Fruit fly (Drosophila melanogaster) whole organism, adult: Measurements from ENCODE around the gene CkIIalpha-i3.

Experiments used
- CG11617 ChIP-seq: fragments of 200-800 bp; sonication (Bioruptor generic); optimal IDR thresholded peaks from 2 replicates; lab custom pipeline; 2017; ENCODE audit warnings: mild to moderate bottlenecking, missing biosample characterization, missing genetic modification reagents, missing genetic modification characterization
- CG12768 ChIP-seq: fragments of 200-800 bp; sonication (Bioruptor generic); optimal IDR thresholded peaks from 2 replicates; lab custom pipeline; 2017; ENCODE audit warnings: missing biosample characterization, missing genetic modification characterization, mild to moderate bottlenecking, moderate library complexity, missing genetic modification reagents
- CG14711 ChIP-seq: fragments of 200-800 bp; sonication (Bioruptor generic); optimal IDR thresholded peaks from 2 replicates; lab custom pipeline; 2018; ENCODE audit warnings: missing biosample characterization, mild to moderate bottlenecking, missing genetic modification characterization, moderate library complexity
- CG1620 ChIP-seq: fragments of 200-800 bp; sonication (Bioruptor generic); optimal IDR thresholded peaks from 2 replicates; lab custom pipeline; 2016; ENCODE audit warnings: missing biosample characterization, missing genetic modification characterization
- CG33017 ChIP-seq: fragments of 200-800 bp; sonication (Bioruptor generic); optimal IDR thresholded peaks from 2 replicates; lab custom pipeline; 2018; ENCODE audit warnings: missing biosample characterization, mild to moderate bottlenecking, missing genetic modification characterization, moderate library complexity
- CG5204 ChIP-seq: fragments of 200-800 bp; sonication (Bioruptor generic); optimal IDR thresholded peaks from 2 replicates; lab custom pipeline; 2016; ENCODE audit warnings: missing biosample characterization, missing genetic modification characterization
- CG7045 ChIP-seq: fragments of 200-800 bp; sonication (Bioruptor generic); optimal IDR thresholded peaks from 2 replicates; lab custom pipeline; 2017; ENCODE audit warnings: missing biosample characterization, mild to moderate bottlenecking, missing genetic modification characterization
- CG7101 ChIP-seq: fragments of 200-800 bp; sonication (Bioruptor generic); optimal IDR thresholded peaks from 2 replicates; lab custom pipeline; 2018; ENCODE audit warnings: missing biosample characterization, mild to moderate bottlenecking, missing genetic modification characterization, moderate library complexity
- Clk ChIP-seq: fragments of 200-800 bp; sonication (Bioruptor generic); optimal IDR thresholded peaks from 2 replicates; lab custom pipeline; 2017; ENCODE audit warnings: missing biosample characterization, missing genetic modification characterization
- Crg-1 ChIP-seq: fragments of 200-800 bp; sonication (Bioruptor generic); optimal IDR thresholded peaks from 2 replicates; lab custom pipeline; 2016; ENCODE audit warnings: missing biosample characterization, missing genetic modification characterization
- Hr96 ChIP-seq: fragments of 200-800 bp; sonication (Bioruptor generic); optimal IDR thresholded peaks from 2 replicates; lab custom pipeline; 2016; ENCODE audit warnings: missing biosample characterization, missing genetic modification characterization
- Mnt ChIP-seq: fragments of 200-800 bp; sonication (Bioruptor generic); optimal IDR thresholded peaks from 2 replicates; lab custom pipeline; 2016; ENCODE audit warnings: missing biosample characterization, mild to moderate bottlenecking, missing genetic modification characterization
- bab1 ChIP-seq: fragments of 200-800 bp; sonication (Bioruptor generic); optimal IDR thresholded peaks from 3 replicates; lab custom pipeline; 2019; ENCODE audit warnings: missing biosample characterization, mild to moderate bottlenecking, missing genetic modification characterization, moderate library complexity
- cic ChIP-seq: fragments of 200-800 bp; sonication (Bioruptor generic); optimal IDR thresholded peaks from 2 replicates; lab custom pipeline; 2017; ENCODE audit warnings: missing biosample characterization, mild to moderate bottlenecking, missing genetic modification characterization, moderate library complexity
- cnc ChIP-seq, 2 experiments: fragments of >200 bp; optimal IDR thresholded peaks; 2 replicates each; lab custom pipeline; 2017
- kay ChIP-seq: fragments of 200-800 bp; sonication (Bioruptor generic); peaks from one replicate; lab custom pipeline; 2016; ENCODE audit warnings: missing biosample characterization, missing genetic modification characterization, borderline replicate concordance
- ovo ChIP-seq: fragments of 200-800 bp; sonication (Bioruptor generic); optimal IDR thresholded peaks from 2 replicates; lab custom pipeline; 2016; ENCODE audit warnings: missing biosample characterization, missing genetic modification characterization
- pad ChIP-seq: fragments of 200-800 bp; sonication (Bioruptor generic); optimal IDR thresholded peaks from 3 replicates; lab custom pipeline; 2017; ENCODE audit warnings: missing biosample characterization, missing genetic modification characterization, mild to moderate bottlenecking, moderate library complexity, missing genetic modification reagents
- tj ChIP-seq: fragments of 200-800 bp; sonication (Bioruptor generic); optimal IDR thresholded peaks from 3 replicates; lab custom pipeline; 2017; ENCODE audit warnings: missing biosample characterization, mild to moderate bottlenecking, missing genetic modification characterization, moderate library complexity
- toe ChIP-seq: fragments of 200-800 bp; sonication (Bioruptor generic); optimal IDR thresholded peaks from 2 replicates; lab custom pipeline; 2016; ENCODE audit warnings: missing biosample characterization, missing genetic modification characterization

CkIIalpha-i3 gene

dm6 chr3L:685441-685804 lies 25.0 kb downstream of the CkIIalpha-i3 start, which contains the start of gene ebd1:
Gene ebd1 (minus strand): TSS chr3L:685549.
- TF ChIP-seq tj: peak; percentile 31
- TF ChIP-seq cic (GFP tag; lab: Kevin White, UChicago): no peak
- peak; percentile 25 for TF ChIP-seq Mnt (GFP tag; lab: Kevin White, UChicago)
- TF ChIP-seq Hr96 (GFP tag; lab: Kevin White, UChicago): no peak
- TF ChIP-seq CG1620 (GFP tag; lab: Kevin White, UChicago): no peak
- peak; percentile 30 for TF ChIP-seq pad (GFP tag; lab: Kevin White, UChicago)
- no peak for TF ChIP-seq toe (GFP tag; lab: Kevin White, UChicago)
- TF ChIP-seq CG14711 (tag; lab: Kevin White, UChicago): peak; percentile 52
- peak; percentile 92 for TF ChIP-seq ovo (GFP tag; lab: Kevin White, UChicago)
- TF ChIP-seq bab1 (GFP tag; lab: Kevin White, UChicago): no peak

- TF ChIP-seq tj (peak; percentile 56), Mnt (GFP tag; lab: Kevin White, UChicago) (peak; percentile 1), ovo (GFP tag; lab: Kevin White, UChicago) (no peak), pad (GFP tag; lab: Kevin White, UChicago) (no peak), Clk (GFP tag; lab: Kevin White, UChicago) (no peak), Hr96 (GFP tag; lab: Kevin White, UChicago) (peak; percentile 3)
Measured at dm6 chr3L:684749-685440, 25.5 kb downstream of the CkIIalpha-i3 start.

dm6 chr3L:682420-682882 lies 28.0 kb downstream of the CkIIalpha-i3 start, which contains the start of gene CG3386:
Gene CG3386 (minus strand): TSS chr3L:682470.
- TF ChIP-seq ovo (GFP tag; lab: Kevin White, UChicago): peak; percentile 85
- TF ChIP-seq CG14711 (tag; lab: Kevin White, UChicago): no peak

dm6 chr3L:681793-682369 lies 28.5 kb downstream of the CkIIalpha-i3 start:
- no peak for TF ChIP-seq Clk (GFP tag; lab: Kevin White, UChicago)
- peak; percentile 62 for TF ChIP-seq CG12768 (GFP tag; lab: Kevin White, UChicago)
- TF ChIP-seq bab1 (GFP tag; lab: Kevin White, UChicago): no peak
- peak; percentile 88 for TF ChIP-seq Crg-1 (GFP tag; lab: Kevin White, UChicago)
- peak; percentile 91 for TF ChIP-seq CG14711 (tag; lab: Kevin White, UChicago)
- TF ChIP-seq Mnt (GFP tag; lab: Kevin White, UChicago): peak; percentile 81
- no peak for TF ChIP-seq Hr96 (GFP tag; lab: Kevin White, UChicago)
- peak; percentile 47 for TF ChIP-seq pad (GFP tag; lab: Kevin White, UChicago)
- peak; percentile 42 for TF ChIP-seq toe (GFP tag; lab: Kevin White, UChicago)
- no peak for TF ChIP-seq kay
- peak; percentile 72 for TF ChIP-seq CG1620 (GFP tag; lab: Kevin White, UChicago)
- peak; percentile 66 for TF ChIP-seq CG7101 (tag; lab: Kevin White, UChicago)
- TF ChIP-seq CG11617: peak; percentile 34
- TF ChIP-seq cic (GFP tag; lab: Kevin White, UChicago): peak; percentile 41
- peak; percentile 42 for TF ChIP-seq CG7045 (GFP tag; lab: Kevin White, UChicago)
- peak; percentile 35 for TF ChIP-seq CG5204 (GFP tag; lab: Kevin White, UChicago)
- TF ChIP-seq tj: peak; percentile 15
- peak; percentile 3 for TF ChIP-seq ovo (GFP tag; lab: Kevin White, UChicago)
- no peak for TF ChIP-seq cnc (optimal IDR thresholded peaks at IDR 0.05; lab: Kevin White, UChicago)
- peak; percentile 57 for TF ChIP-seq CG33017 (tag; lab: Kevin White, UChicago)

- TF ChIP-seq CG7045 (GFP tag; lab: Kevin White, UChicago): peak; percentile 12
- TF ChIP-seq Clk (GFP tag; lab: Kevin White, UChicago): no peak
- peak; percentile 75 for TF ChIP-seq Hr96 (GFP tag; lab: Kevin White, UChicago)
- TF ChIP-seq pad (GFP tag; lab: Kevin White, UChicago): peak; percentile 43
- no peak for TF ChIP-seq CG33017 (tag; lab: Kevin White, UChicago)
- TF ChIP-seq ovo (GFP tag; lab: Kevin White, UChicago): no peak
- TF ChIP-seq CG7101 (tag; lab: Kevin White, UChicago): peak; percentile 42
- TF ChIP-seq kay: no peak
- TF ChIP-seq CG5204 (GFP tag; lab: Kevin White, UChicago): peak; percentile 35
- TF ChIP-seq bab1 (GFP tag; lab: Kevin White, UChicago): peak; percentile 48
- TF ChIP-seq CG1620 (GFP tag; lab: Kevin White, UChicago): peak; percentile 39
- peak; percentile 57 for TF ChIP-seq toe (GFP tag; lab: Kevin White, UChicago)
- peak; percentile 14 for TF ChIP-seq Mnt (GFP tag; lab: Kevin White, UChicago)
- TF ChIP-seq CG12768 (GFP tag; lab: Kevin White, UChicago): peak; percentile 19
- TF ChIP-seq CG14711 (tag; lab: Kevin White, UChicago): peak; percentile 63
- TF ChIP-seq tj: no peak
- TF ChIP-seq Crg-1 (GFP tag; lab: Kevin White, UChicago): peak; percentile 10
- no peak for TF ChIP-seq cnc (optimal IDR thresholded peaks at IDR 0.05; lab: Kevin White, UChicago)
- TF ChIP-seq CG11617: peak; percentile 15
- no peak for TF ChIP-seq cic (GFP tag; lab: Kevin White, UChicago)
Measured at dm6 chr3L:680258-680657, 30.1 kb downstream of the CkIIalpha-i3 start, which contains the start of gene CG17129. Gene CG17129 (minus strand): TSS chr3L:680326.
